Worm (Caenorhabditis elegans): ENCODE data around the gene R07E5.5.

R07E5.5 gene

ce11 chrIII:4405986-4406385 is 8.8 kb downstream of the R07E5.5 start, which contains the start of gene rnp-4:
TSS of gene rnp-4 (plus strand) at chrIII:4406286.
- TF ChIP-seq ceh-63 (GFP tag; optimal IDR thresholded peaks at IDR 0.05) (no peak), lin-15B (tag; optimal IDR thresholded peaks at IDR 0.05) (no peak), aha-1 (tag; optimal IDR thresholded peaks at IDR 0.05) (no peak), ceh-82 (tag; optimal IDR thresholded peaks at IDR 0.05) (no peak), vab-15 (tag; optimal IDR thresholded peaks at IDR 0.05) (no peak), C34B4.2 (tag; optimal IDR thresholded peaks at IDR 0.05) (no peak), ceh-8 (GFP tag; optimal IDR thresholded peaks at IDR 0.05) (no peak), zag-1 (tag; optimal IDR thresholded peaks at IDR 0.05) (no peak), unc-30 (tag; optimal IDR thresholded peaks at IDR 0.05) (no peak), nhr-77 (tag; optimal IDR thresholded peaks at IDR 0.05) (no peak), ztf-4 (tag; optimal IDR thresholded peaks at IDR 0.05) (no peak), aly-2 (tag; optimal IDR thresholded peaks at IDR 0.05) (no peak), mdl-1 (tag; optimal IDR thresholded peaks at IDR 0.05) (no peak), sptf-1 (tag; optimal IDR thresholded peaks at IDR 0.05) (no peak), jun-1 (tag; optimal IDR thresholded peaks at IDR 0.05) (no peak), lir-3 (tag; optimal IDR thresholded peaks at IDR 0.05; ENCODE audit: poor library complexity) (no peak)

DNA sequence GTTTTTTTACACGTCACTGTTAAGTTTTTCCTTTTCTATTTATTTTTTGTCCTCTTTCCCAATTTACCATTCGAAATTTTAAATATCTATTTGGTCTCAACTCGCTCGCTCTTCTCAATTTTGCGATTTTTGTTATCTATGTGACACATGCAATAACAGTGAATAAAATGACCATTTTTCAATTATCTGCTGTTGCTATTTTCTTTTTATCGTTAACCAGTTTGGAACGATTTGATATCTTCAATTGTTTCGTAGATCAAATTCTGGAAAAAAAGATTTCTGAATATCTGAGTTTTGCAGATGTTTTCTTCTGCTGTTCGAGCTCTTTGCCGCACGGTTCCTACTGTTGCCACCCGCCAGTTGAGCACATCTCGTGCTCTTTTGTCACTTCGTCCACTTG is 9.9 kb downstream of the R07E5.5 start, which contains the start of gene prdx-3:
prdx-3 (plus strand) TSS at position 301 of the 400 bp plus-strand sequence.
- TF ChIP-seq fkh-8 (tag; optimal IDR thresholded peaks at IDR 0.05) (no peak), nhr-47 (tag; optimal IDR thresholded peaks at IDR 0.05) (no peak), lin-35 (GFP tag; optimal IDR thresholded peaks at IDR 0.05) (no peak), tlp-1 (tag; optimal IDR thresholded peaks at IDR 0.05) (no peak), mef-2 (tag; optimal IDR thresholded peaks at IDR 0.05) (no peak)

ce11 chrIII:4408251-4408650 is 11.0 kb downstream of the R07E5.5 start, which contains the start of gene gpch-1:
TSS of gene gpch-1 (plus strand) at chrIII:4408551.
- TF ChIP-seq dsc-1 (tag; optimal IDR thresholded peaks at IDR 0.05) (no peak), lin-39 (tag; optimal IDR thresholded peaks at IDR 0.05) (no peak), nhr-77 (tag; optimal IDR thresholded peaks at IDR 0.05) (no peak), isw-1 (GFP tag; IDR thresholded peaks at IDR 0.05) (no peak), F16B12.6 (tag; optimal IDR thresholded peaks at IDR 0.05) (no peak), lin-35 (GFP tag; optimal IDR thresholded peaks at IDR 0.05) (no peak), snu-23 (GFP tag; optimal IDR thresholded peaks at IDR 0.05) (no peak), aly-2 (tag; optimal IDR thresholded peaks at IDR 0.05) (no peak)

- TF ChIP-seq tlp-1 (tag; optimal IDR thresholded peaks at IDR 0.05) (no peak), lir-3 (tag; optimal IDR thresholded peaks at IDR 0.05; ENCODE audit: poor library complexity) (peak; percentile 5), elt-2 (tag; optimal IDR thresholded peaks at IDR 0.05) (peak; percentile 20), efl-3 (GFP tag; optimal IDR thresholded peaks at IDR 0.05) (no peak), elt-3 (tag; optimal IDR thresholded peaks at IDR 0.05) (no peak), nhr-19 (GFP tag; conservative IDR thresholded peaks at IDR 0.05) (peak; percentile 48), fos-1 (tag; optimal IDR thresholded peaks at IDR 0.05) (no peak), ztf-4 (tag; optimal IDR thresholded peaks at IDR 0.05) (peak; percentile 1), ces-1 (GFP tag; optimal IDR thresholded peaks at IDR 0.05) (no peak), nhr-28 (tag; optimal IDR thresholded peaks at IDR 0.05) (no peak), C16A3.4 (tag; optimal IDR thresholded peaks at IDR 0.05) (peak; percentile 27), lsy-2 (tag; optimal IDR thresholded peaks at IDR 0.05) (peak; percentile 27 to 52), lin-13 (GFP tag; optimal IDR thresholded peaks at IDR 0.05) (no peak), unc-30 (tag; optimal IDR thresholded peaks at IDR 0.05) (no peak), lin-15B (tag; optimal IDR thresholded peaks at IDR 0.05) (no peak), efl-1 (optimal IDR thresholded peaks at IDR 0.05) (peak; percentile 26 to 33), efl-1 (GFP tag; optimal IDR thresholded peaks at IDR 0.05 in 1 of 2) (peak in 1 of 2 experiments; percentile 28), jun-1 (tag; optimal IDR thresholded peaks at IDR 0.05) (no peak), isw-1 (GFP tag; IDR thresholded peaks at IDR 0.05) (no peak), Y116A8C.19 (tag; optimal IDR thresholded peaks at IDR 0.05; ENCODE audit: borderline replicate concordance) (no peak), mep-1 (tag; optimal IDR thresholded peaks at IDR 0.05) (no peak), nhr-47 (tag; optimal IDR thresholded peaks at IDR 0.05) (peak; percentile 60), mdl-1 (tag; optimal IDR thresholded peaks at IDR 0.05) (peak in 1 of 2 experiments; percentile 43), tbx-2 (tag; optimal IDR thresholded peaks at IDR 0.05) (peak; percentile 42), sptf-1 (tag; optimal IDR thresholded peaks at IDR 0.05) (no peak), nhr-85 (tag) (peak; percentile 80), fkh-10 (GFP tag; optimal IDR thresholded peaks at IDR 0.05) (no peak), ceh-8 (GFP tag; optimal IDR thresholded peaks at IDR 0.05) (no peak), C04F5.9 (tag; optimal IDR thresholded peaks at IDR 0.05) (no peak), nhr-77 (tag; optimal IDR thresholded peaks at IDR 0.05) (no peak), lin-39 (tag; optimal IDR thresholded peaks at IDR 0.05) (no peak), snu-23 (GFP tag; optimal IDR thresholded peaks at IDR 0.05) (peak; percentile 78)
Observed at ce11 chrIII:4412108-4413009, 15.1 kb downstream of the R07E5.5 start.

Data from whole organism, L1 larva.